Fruit fly (Drosophila melanogaster) whole organism, embryonic: ENCODE measurements around the gene Cep290.

Experiments used
- Aef1 ChIP-seq: fragments of 200-800 bp; sonication (Bioruptor generic); IDR thresholded peaks from 3 replicates; pipeline ENCODE4 v1.3.6; 2022; ENCODE audit warnings: missing biosample characterization, missing genetic modification characterization
- Antp ChIP-seq: fragments of 200-800 bp; sonication (Bioruptor generic); optimal IDR thresholded peaks from 3 replicates; lab custom pipeline; 2016; ENCODE audit warnings: missing biosample characterization, missing genetic modification characterization
- C15 ChIP-seq: fragments of 200-800 bp; sonication (Bioruptor generic); IDR thresholded peaks from 3 replicates; pipeline ENCODE4 v1.3.6; 2022; ENCODE audit warnings: missing biosample characterization, missing genetic modification characterization
- CG10267 ChIP-seq: fragments of 200-800 bp; sonication (Bioruptor generic); optimal IDR thresholded peaks from 2 replicates; lab custom pipeline; 2018; ENCODE audit warnings: missing biosample characterization, mild to moderate bottlenecking, missing genetic modification characterization, moderate library complexity
- CG11398 ChIP-seq: fragments of 200-800 bp; sonication (Bioruptor generic); optimal IDR thresholded peaks from 2 replicates; lab custom pipeline; 2016; ENCODE audit warnings: missing biosample characterization, missing genetic modification characterization
- CG11504 ChIP-seq: fragments of 200-800 bp; sonication (Bioruptor generic); optimal IDR thresholded peaks from 3 replicates; lab custom pipeline; 2019; ENCODE audit warnings: missing biosample characterization, mild to moderate bottlenecking, missing genetic modification characterization, moderate library complexity
- CG12155 ChIP-seq: fragments of 200-800 bp; sonication (Bioruptor generic); optimal IDR thresholded peaks from 3 replicates; lab custom pipeline; 2016; ENCODE audit warnings: missing biosample characterization, missing genetic modification characterization
- CG1233 ChIP-seq: fragments of 200-800 bp; sonication (Bioruptor generic); optimal IDR thresholded peaks from 4 replicates; lab custom pipeline; 2018; ENCODE audit warnings: missing biosample characterization, mild to moderate bottlenecking, missing genetic modification characterization
- CG14014 ChIP-seq: fragments of 200-800 bp; sonication (Bioruptor generic); IDR thresholded peaks from 2 replicates; pipeline ENCODE4 v1.3.6; 2022; ENCODE audit warnings: missing biosample characterization, missing genetic modification characterization
- CG14441 ChIP-seq: fragments of 200-800 bp; sonication (Bioruptor generic); IDR thresholded peaks from 2 replicates; pipeline ENCODE4 v1.3.6; 2022; ENCODE audit warnings: missing biosample characterization, missing genetic modification characterization
- CG15479 ChIP-seq: fragments of 200-800 bp; sonication (Bioruptor generic); optimal IDR thresholded peaks from 3 replicates; lab custom pipeline; 2019; ENCODE audit warnings: missing biosample characterization, mild to moderate bottlenecking, missing genetic modification characterization, moderate library complexity
- CG15514 ChIP-seq: fragments of 200-800 bp; sonication (Bioruptor generic); optimal IDR thresholded peaks from 3 replicates; lab custom pipeline; 2017; ENCODE audit warnings: missing biosample characterization, missing genetic modification characterization, mild to moderate bottlenecking, moderate library complexity, missing genetic modification reagents
- CG1603 ChIP-seq: fragments of 200-800 bp; sonication (Bioruptor generic); optimal IDR thresholded peaks from 2 replicates; lab custom pipeline; 2019; ENCODE audit warnings: missing biosample characterization, mild to moderate bottlenecking, missing genetic modification characterization, moderate library complexity
- CG16779 ChIP-seq: fragments of 200-800 bp; sonication (Bioruptor generic); IDR thresholded peaks from 2 replicates; pipeline ENCODE4 v1.3.6; 2022; ENCODE audit warnings: missing biosample characterization, missing genetic modification characterization
- CG16815 ChIP-seq: fragments of 200-800 bp; sonication (Bioruptor generic); optimal IDR thresholded peaks from 3 replicates; lab custom pipeline; 2017; ENCODE audit warnings: missing biosample characterization, mild to moderate bottlenecking, missing genetic modification characterization
- CG17186 ChIP-seq: fragments of 200-800 bp; sonication (Bioruptor generic); optimal IDR thresholded peaks from 3 replicates; lab custom pipeline; 2017; ENCODE audit warnings: missing biosample characterization, missing genetic modification reagents, missing genetic modification characterization
- CG17385 ChIP-seq: fragments of 200-800 bp; sonication (Bioruptor generic); optimal IDR thresholded peaks from 3 replicates; lab custom pipeline; 2018; ENCODE audit warnings: missing biosample characterization, mild to moderate bottlenecking, missing genetic modification characterization
- CG2875 ChIP-seq: fragments of 200-800 bp; sonication (Bioruptor generic); optimal IDR thresholded peaks from 2 replicates; lab custom pipeline; 2017; ENCODE audit warnings: missing biosample characterization, mild to moderate bottlenecking, missing genetic modification characterization, missing genetic modification reagents
- CG30403 ChIP-seq: fragments of 200-800 bp; sonication (Bioruptor generic); optimal IDR thresholded peaks from 3 replicates; lab custom pipeline; 2016; ENCODE audit warnings: missing biosample characterization, missing genetic modification characterization
- CG32772 ChIP-seq: fragments of 200-800 bp; sonication (Bioruptor generic); IDR thresholded peaks from 2 replicates; pipeline ENCODE4 v1.3.6; 2022; ENCODE audit warnings: missing biosample characterization, missing genetic modification characterization
- CG3838 ChIP-seq: fragments of 200-800 bp; sonication (Bioruptor generic); optimal IDR thresholded peaks from 3 replicates; lab custom pipeline; 2016; ENCODE audit warnings: missing biosample characterization, missing genetic modification characterization
- CG3847 ChIP-seq: fragments of 200-800 bp; sonication (Bioruptor generic); IDR thresholded peaks from 2 replicates; pipeline ENCODE4 v1.3.6; 2022; ENCODE audit warnings: missing biosample characterization, missing genetic modification characterization
- CG7372 ChIP-seq: fragments of 200-800 bp; sonication (Bioruptor generic); IDR thresholded peaks from 2 replicates; pipeline ENCODE4 v1.3.6; 2022; ENCODE audit warnings: missing biosample characterization, missing genetic modification characterization
- CG9437 ChIP-seq: fragments of 200-800 bp; sonication (Bioruptor generic); optimal IDR thresholded peaks from 2 replicates; lab custom pipeline; 2018; ENCODE audit warnings: missing biosample characterization, mild to moderate bottlenecking, missing genetic modification characterization
- CoRest ChIP-seq: fragments of 200-800 bp; sonication (Bioruptor generic); optimal IDR thresholded peaks from 3 replicates; lab custom pipeline; 2018; ENCODE audit warnings: missing biosample characterization, mild to moderate bottlenecking, missing genetic modification characterization, moderate library complexity
- Dek ChIP-seq: fragments of 200-800 bp; sonication (Bioruptor generic); optimal IDR thresholded peaks from 3 replicates; lab custom pipeline; 2019; ENCODE audit warnings: missing biosample characterization, mild to moderate bottlenecking, missing genetic modification characterization, moderate library complexity
- Dll ChIP-seq: fragments of 200-800 bp; sonication (Bioruptor generic); IDR thresholded peaks from 4 replicates; pipeline ENCODE4 v1.3.6; 2022; ENCODE audit warnings: missing biosample characterization, missing genetic modification characterization; ENCODE audit not compliant: partially characterized antibody
- Dp ChIP-seq: fragments of 200-800 bp; sonication (Bioruptor generic); optimal IDR thresholded peaks from 2 replicates; lab custom pipeline; 2018; ENCODE audit warnings: missing biosample characterization, mild to moderate bottlenecking, missing genetic modification characterization, moderate library complexity
- Fer2 ChIP-seq: fragments of 200-800 bp; sonication (Bioruptor generic); optimal IDR thresholded peaks from 2 replicates; lab custom pipeline; 2018; ENCODE audit warnings: missing biosample characterization, mild to moderate bottlenecking, missing genetic modification characterization, moderate library complexity
- Hr39 ChIP-seq: fragments of >200 bp; optimal IDR thresholded peaks from 2 replicates; lab custom pipeline; 2017
- Meics ChIP-seq: fragments of 200-800 bp; sonication (Bioruptor generic); optimal IDR thresholded peaks from 2 replicates; lab custom pipeline; 2017; ENCODE audit warnings: missing biosample characterization, mild to moderate bottlenecking, missing genetic modification characterization
- Optix ChIP-seq: fragments of 200-800 bp; sonication (Bioruptor generic); IDR thresholded peaks from 3 replicates; pipeline ENCODE4 v1.3.6; 2022; ENCODE audit warnings: missing biosample characterization, missing genetic modification characterization
- Vsx1 ChIP-seq: fragments of 200-800 bp; sonication (Bioruptor generic); optimal IDR thresholded peaks from 2 replicates; lab custom pipeline; 2017; ENCODE audit warnings: missing biosample characterization, mild to moderate bottlenecking, missing genetic modification characterization, missing genetic modification reagents
- az2 ChIP-seq: fragments of 200-800 bp; sonication (Bioruptor generic); optimal IDR thresholded peaks from 3 replicates; lab custom pipeline; 2016; ENCODE audit warnings: missing biosample characterization, missing genetic modification characterization
- emc ChIP-seq: fragments of 200-800 bp; sonication (Bioruptor generic); optimal IDR thresholded peaks from 2 replicates; lab custom pipeline; 2016; ENCODE audit warnings: missing biosample characterization, missing genetic modification characterization
- eve ChIP-seq, 2 experiments: fragments of >200 bp; optimal IDR thresholded peaks; 2 replicates each; lab custom pipeline; 2017; ENCODE audit warnings: missing biosample characterization in 2 of 2, missing genetic modification characterization in 2 of 2
- fd102C ChIP-seq: fragments of 200-800 bp; sonication (Bioruptor generic); optimal IDR thresholded peaks from 2 replicates; lab custom pipeline; 2018; ENCODE audit warnings: missing biosample characterization, mild to moderate bottlenecking, missing genetic modification characterization, moderate library complexity
- fd64A ChIP-seq: fragments of 200-800 bp; sonication (Bioruptor generic); optimal IDR thresholded peaks from 3 replicates; lab custom pipeline; 2018; ENCODE audit warnings: missing biosample characterization, mild to moderate bottlenecking, missing genetic modification characterization
- fd96Cb ChIP-seq: fragments of 200-800 bp; sonication (Bioruptor generic); optimal IDR thresholded peaks from 2 replicates; lab custom pipeline; 2018; ENCODE audit warnings: missing biosample characterization, mild to moderate bottlenecking, missing genetic modification characterization, moderate library complexity
- gem ChIP-seq: fragments of 200-800 bp; sonication (Bioruptor generic); optimal IDR thresholded peaks from 2 replicates; lab custom pipeline; 2019; ENCODE audit warnings: missing biosample characterization, mild to moderate bottlenecking, missing genetic modification characterization, moderate library complexity
- gro ChIP-seq: fragments of 200-800 bp; sonication (Bioruptor generic); optimal IDR thresholded peaks from 2 replicates; lab custom pipeline; 2016; ENCODE audit warnings: missing biosample characterization, missing genetic modification characterization
- ham ChIP-seq: fragments of 200-800 bp; sonication (Bioruptor generic); IDR thresholded peaks from 2 replicates; pipeline ENCODE4 v1.3.6; 2022; ENCODE audit warnings: missing biosample characterization, missing genetic modification characterization
- ind ChIP-seq: fragments of 200-800 bp; sonication (Bioruptor generic); optimal IDR thresholded peaks from 3 replicates; lab custom pipeline; 2016; ENCODE audit warnings: missing biosample characterization, missing genetic modification characterization
- lilli ChIP-seq: fragments of 200-800 bp; sonication (Bioruptor generic); optimal IDR thresholded peaks from 3 replicates; lab custom pipeline; 2016; ENCODE audit warnings: missing biosample characterization, missing genetic modification characterization
- lov ChIP-seq, 2 experiments: fragments of 200-800 bp in 1 of 2; fragments of >200 bp in 1 of 2; sonication (Bioruptor generic) in 1 of 2; IDR thresholded peaks in 1 of 2; optimal IDR thresholded peaks in 1 of 2; 2 replicates in 1 of 2; 3 replicates in 1 of 2; pipeline versions ENCODE4 v1.3.6 to Lab custom; 2017 to 2022; ENCODE audit warnings: missing biosample characterization in 1 of 2, missing genetic modification characterization in 1 of 2
- pb ChIP-seq: fragments of 200-800 bp; sonication (Bioruptor generic); optimal IDR thresholded peaks from 3 replicates; lab custom pipeline; 2016; ENCODE audit warnings: missing biosample characterization, missing genetic modification characterization
- salm ChIP-seq: fragments of 200-800 bp; sonication (Bioruptor generic); optimal IDR thresholded peaks from 2 replicates; lab custom pipeline; 2018; ENCODE audit warnings: missing biosample characterization, mild to moderate bottlenecking, missing genetic modification characterization
- so ChIP-seq: fragments of 200-800 bp; sonication (Bioruptor generic); IDR thresholded peaks from 3 replicates; pipeline ENCODE4 v1.3.6; 2022; ENCODE audit warnings: missing biosample characterization, missing genetic modification characterization
- tgo ChIP-seq: fragments of 200-800 bp; sonication (Bioruptor generic); IDR thresholded peaks from 3 replicates; pipeline ENCODE4 v1.3.6; 2022; ENCODE audit warnings: missing biosample characterization, missing genetic modification characterization
- tx ChIP-seq: fragments of 200-800 bp; sonication (Bioruptor generic); optimal IDR thresholded peaks from 2 replicates; lab custom pipeline; 2016; ENCODE audit warnings: missing biosample characterization, missing genetic modification characterization
- unpg ChIP-seq: fragments of 200-800 bp; sonication (Bioruptor generic); optimal IDR thresholded peaks from 3 replicates; lab custom pipeline; 2018; ENCODE audit warnings: missing biosample characterization, mild to moderate bottlenecking, missing genetic modification characterization, moderate library complexity

Gene Cep290

dm6 chr3L:821951-822350 lies 21.8 kb upstream of the Cep290 start (continued):
- TF ChIP-seq CoRest (tag; lab: Kevin White, UChicago) (peak; percentile 61), Meics (GFP tag; lab: Kevin White, UChicago) (peak; percentile 64), emc (no peak), lilli (peak; percentile 55), fd96Cb (peak; percentile 83), CG3838 (no peak), CG11398 (peak; percentile 13), CG9437 (GFP tag; lab: Kevin White, UChicago) (peak; percentile 32), unpg (peak; percentile 82), CG12155 (GFP tag; lab: Kevin White, UChicago) (peak; percentile 14), fd64A (GFP tag; lab: Kevin White, UChicago) (peak; percentile 49), C15 (0 out of 3 replicates have a peak, but pooled peaks have one; percentile 42), Aef1 (GFP tag; lab: Robert Waterston, UW) (peak; percentile 73), pb (GFP tag; lab: Kevin White, UChicago) (no peak), gem (tag; lab: Kevin White, UChicago) (peak; percentile 85), CG2875 (peak; percentile 76), CG30403 (GFP tag; lab: Kevin White, UChicago) (peak; percentile 64), fd102C (GFP tag; lab: Kevin White, UChicago) (no peak), Vsx1 (GFP tag; lab: Kevin White, UChicago) (peak; percentile 60), az2 (GFP tag; lab: Kevin White, UChicago) (peak; percentile 66), Dek (tag; lab: Kevin White, UChicago) (peak; percentile 48), Hr39 (lab: Kevin White, UChicago) (no peak), gro (GFP tag; lab: Kevin White, UChicago) (no peak), Dll (GFP tag; lab: Robert Waterston, UW) (no peak), CG17385 (GFP tag; lab: Kevin White, UChicago) (peak; percentile 55), CG16779 (GFP tag; lab: Robert Waterston, UW) (no peak), Antp (GFP tag; lab: Kevin White, UChicago) (no peak), Fer2 (peak; percentile 36), ham (GFP tag; lab: Robert Waterston, UW) (no peak), CG10267 (tag; lab: Kevin White, UChicago) (peak; percentile 59), tx (GFP tag; lab: Kevin White, UChicago) (peak; percentile 14), CG3847 (GFP tag; lab: Robert Waterston, UW) (peak; percentile 8; the same call in 1 of the 2 replicates), so (GFP tag; lab: Robert Waterston, UW) (peak; percentile 79), ind (peak; percentile 70), CG11504 (tag; lab: Kevin White, UChicago) (peak; percentile 87), salm (tag; lab: Kevin White, UChicago) (peak; percentile 68), CG15514 (GFP tag; lab: Kevin White, UChicago) (peak; percentile 59), Dp (GFP tag; lab: Kevin White, UChicago) (no peak), CG1603 (tag; lab: Kevin White, UChicago) (peak; percentile 68), CG15479 (GFP tag; lab: Kevin White, UChicago) (no peak), CG16815 (GFP tag; lab: Kevin White, UChicago) (peak; percentile 15), CG7372 (peak; percentile 52; the same call in 1 of the 2 replicates), CG14441 (peak; percentile 63), Optix (GFP tag; lab: Robert Waterston, UW) (0 out of 3 replicates have a peak, but pooled peaks have one; percentile 10), CG32772 (GFP tag; lab: Robert Waterston, UW) (peak; percentile 66), CG14014 (GFP tag; lab: Robert Waterston, UW) (peak; percentile 45; the same call in 1 of the 2 replicates), eve (GFP tag; optimal IDR thresholded peaks at IDR 0.05; lab: Kevin White, UChicago) (no peak), tgo (peak; percentile 84), lov (optimal IDR thresholded peaks at IDR 0.05; lab: Kevin White, UChicago) (peak; percentile 62), lov (GFP tag; IDR thresholded peaks at IDR 0.05; lab: Robert Waterston, UW) (no peak), CG17186 (GFP tag; lab: Kevin White, UChicago) (peak; percentile 41), CG1233 (GFP tag; lab: Kevin White, UChicago) (peak; percentile 59)
